Fruit fly (Drosophila melanogaster): Measurements from ENCODE around the gene Trmt112.

Trmt112 gene

DNA sequence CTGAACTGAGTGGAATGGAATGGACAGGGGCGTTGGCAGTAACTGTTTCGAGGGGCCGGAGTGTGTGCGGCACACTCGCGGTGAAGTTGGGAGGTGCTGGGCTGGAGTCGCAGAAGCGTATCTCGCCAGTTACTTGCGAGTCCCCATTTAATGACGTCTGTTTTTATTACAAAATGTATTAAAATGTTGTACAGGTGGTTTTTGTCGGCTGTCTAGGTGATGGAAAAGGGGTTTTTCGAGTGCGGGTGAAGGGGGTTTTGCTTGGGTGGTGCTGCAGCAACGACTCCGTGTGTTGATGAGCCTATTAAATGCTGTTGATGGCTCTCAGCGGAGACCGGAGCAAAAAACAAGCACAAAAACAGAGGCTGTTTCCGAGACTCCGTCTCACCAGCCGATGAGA, 34.7 kb upstream of the Trmt112 start (continued):
- TF ChIP-seq CG7372 (GFP tag; IDR thresholded peaks at IDR 0.05) (no peak), Ada2b (GFP tag; IDR thresholded peaks at IDR 0.05) (no peak), CG6854 (GFP tag; optimal IDR thresholded peaks at IDR 0.05) (no peak), CG10543 (GFP tag; optimal IDR thresholded peaks at IDR 0.05) (peak; percentile 47), CoRest (tag; optimal IDR thresholded peaks at IDR 0.05) (no peak), ind (GFP tag; optimal IDR thresholded peaks at IDR 0.05) (peak; percentile 14), CG7745 (tag; optimal IDR thresholded peaks at IDR 0.05) (no peak), odd (GFP tag; optimal IDR thresholded peaks at IDR 0.05) (no peak), Hsf (GFP tag; optimal IDR thresholded peaks at IDR 0.05) (no peak), cas (GFP tag; IDR thresholded peaks at IDR 0.05) (no peak), disco-r (GFP tag; optimal IDR thresholded peaks at IDR 0.05) (no peak), Camta (GFP tag; optimal IDR thresholded peaks at IDR 0.05) (no peak), CG11560 (tag; IDR thresholded peaks at IDR 0.05) (no peak), Optix (GFP tag; IDR thresholded peaks at IDR 0.05) (peak; percentile 54; the same call in 1 of the 3 replicates), cg (GFP tag; optimal IDR thresholded peaks at IDR 0.05) (no peak), jumu (GFP tag; optimal IDR thresholded peaks at IDR 0.05) (peak; percentile 40), CG5245 (GFP tag; optimal IDR thresholded peaks at IDR 0.05) (no peak), tgo (GFP tag; IDR thresholded peaks at IDR 0.05) (no peak), CG12391 (tag; optimal IDR thresholded peaks at IDR 0.05) (peak; percentile 2), gro (GFP tag; optimal IDR thresholded peaks at IDR 0.05) (no peak), Hr3 (GFP tag; optimal IDR thresholded peaks at IDR 0.05) (peak; percentile 17), zen (tag; optimal IDR thresholded peaks at IDR 0.05) (no peak), TFAM (GFP tag; optimal IDR thresholded peaks at IDR 0.05) (no peak), Ravus (GFP tag; IDR thresholded peaks at IDR 0.05) (no peak), CG8290 (GFP tag; optimal IDR thresholded peaks at IDR 0.05) (no peak), CG8290 (tag; optimal IDR thresholded peaks at IDR 0.05) (peak in 1 of 2 experiments; percentile 16), Lim3 (GFP tag; IDR thresholded peaks at IDR 0.05) (no peak), wdn (GFP tag; IDR thresholded peaks at IDR 0.05) (no peak), CG7556 (GFP tag; optimal IDR thresholded peaks at IDR 0.05) (no peak), ken (GFP tag; IDR thresholded peaks at IDR 0.05) (0 out of 3 replicates have a peak, but pooled peaks have one; percentile 34), nau (GFP tag; optimal IDR thresholded peaks at IDR 0.05) (no peak), CG15514 (GFP tag; optimal IDR thresholded peaks at IDR 0.05) (no peak), MESR4 (GFP tag; optimal IDR thresholded peaks at IDR 0.05) (no peak), CG3281 (GFP tag; optimal IDR thresholded peaks at IDR 0.05) (no peak), CG4424 (GFP tag; optimal IDR thresholded peaks at IDR 0.05) (no peak), gfzf (GFP tag; optimal IDR thresholded peaks at IDR 0.05) (no peak), prd (optimal IDR thresholded peaks at IDR 0.05) (no peak), prd (GFP tag; IDR thresholded peaks at IDR 0.05) (peak; percentile 43; the same call in 1 of the 3 replicates), Atf6 (GFP tag; IDR thresholded peaks at IDR 0.05) (0 out of 2 replicates have a peak, but pooled peaks have one; percentile 30), CG11456 (GFP tag; IDR thresholded peaks at IDR 0.05) (0 out of 3 replicates have a peak, but pooled peaks have one; percentile 7), CG16863 (GFP tag; optimal IDR thresholded peaks at IDR 0.05) (peak; percentile 17), klu (GFP tag; IDR thresholded peaks at IDR 0.05) (no peak), schlank (tag; optimal IDR thresholded peaks at IDR 0.05) (no peak), dysf (GFP tag; IDR thresholded peaks at IDR 0.05) (no peak), CG18476 (GFP tag; optimal IDR thresholded peaks at IDR 0.05) (no peak), Scr (GFP tag; IDR thresholded peaks at IDR 0.05; ENCODE audit: partially characterized antibody) (no peak), maf-S (GFP tag; optimal IDR thresholded peaks at IDR 0.05) (no peak), ewg (GFP tag; optimal IDR thresholded peaks at IDR 0.05) (no peak), CG6272 (GFP tag; IDR thresholded peaks at IDR 0.05) (no peak), Bteb2 (GFP tag; optimal IDR thresholded peaks at IDR 0.05) (no peak), CG13894 (tag; optimal IDR thresholded peaks at IDR 0.05) (no peak), Rx (GFP tag; IDR thresholded peaks at IDR 0.05) (no peak), CG12155 (GFP tag; optimal IDR thresholded peaks at IDR 0.05) (no peak)
